Worm (Caenorhabditis elegans) whole organism, late embryonic: ENCODE results near the gene srt-13.

Source experiments
- F13H6.1 ChIP-seq: sonication (generic microtip); optimal IDR thresholded peaks from 2 replicates; lab custom pipeline; 2016; ENCODE audit warnings: missing genetic modification characterization, missing compliant biosample characterization
- K09A11.1 ChIP-seq: sonication (generic microtip); optimal IDR thresholded peaks from 2 replicates; lab custom pipeline; 2017; ENCODE audit warnings: antibody characterized with exemption, mild to moderate bottlenecking, missing genetic modification characterization, missing compliant biosample characterization; ENCODE audit not compliant: insufficient read depth
- T23F11.4 ChIP-seq: fragments of 200-800 bp; sonication (Bioruptor generic); optimal IDR thresholded peaks from 2 replicates; lab custom pipeline; 2018; ENCODE audit warnings: mild to moderate bottlenecking, missing genetic modification characterization, missing compliant biosample characterization
- ahr-1 ChIP-seq: sonication (generic microtip); optimal IDR thresholded peaks from 2 replicates; lab custom pipeline; 2016; ENCODE audit warnings: missing genetic modification characterization, missing compliant biosample characterization
- ama-1 ChIP-seq: fragments of 150-350 bp; optimal IDR thresholded peaks from 2 replicates; lab custom pipeline; 2014
- ceh-18 ChIP-seq: sonication (generic microtip); optimal IDR thresholded peaks from 2 replicates; lab custom pipeline; 2016; ENCODE audit warnings: missing genetic modification characterization, missing compliant biosample characterization
- ceh-19 ChIP-seq: fragments of 200-800 bp; sonication (Bioruptor generic); optimal IDR thresholded peaks from 2 replicates; lab custom pipeline; 2018; ENCODE audit warnings: mild to moderate bottlenecking, missing genetic modification characterization, missing compliant biosample characterization
- ceh-22 ChIP-seq: sonication (generic microtip); optimal IDR thresholded peaks from 2 replicates; lab custom pipeline; 2017; ENCODE audit warnings: missing biosample characterization, missing genetic modification characterization
- ceh-24 ChIP-seq: sonication (generic microtip); optimal IDR thresholded peaks from 2 replicates; lab custom pipeline; 2016; ENCODE audit warnings: mild to moderate bottlenecking, missing genetic modification characterization, missing compliant biosample characterization
- ceh-30 ChIP-seq: fragments of 150-350 bp; optimal IDR thresholded peaks from 2 replicates; lab custom pipeline; 2014; ENCODE audit warnings: missing biosample characterization, missing genetic modification characterization
- ceh-31 ChIP-seq: sonication (generic microtip); optimal IDR thresholded peaks from 2 replicates; lab custom pipeline; 2016; ENCODE audit warnings: missing genetic modification characterization, missing compliant biosample characterization
- ceh-34 ChIP-seq: sonication (generic microtip); optimal IDR thresholded peaks from 2 replicates; lab custom pipeline; 2016; ENCODE audit warnings: mild to moderate bottlenecking, missing genetic modification characterization, missing compliant biosample characterization
- ceh-45 ChIP-seq: fragments of 200-800 bp; sonication (Bioruptor generic); IDR thresholded peaks from 2 replicates; pipeline ENCODE4 v1.3.6; 2022; ENCODE audit warnings: missing genetic modification reagents, missing genetic modification characterization, missing compliant biosample characterization
- ceh-48 ChIP-seq: sonication (generic microtip); optimal IDR thresholded peaks from 2 replicates; lab custom pipeline; 2016; ENCODE audit warnings: missing genetic modification characterization, inconsistent platforms, missing compliant biosample characterization
- ceh-9 ChIP-seq: sonication (generic microtip); optimal IDR thresholded peaks from 2 replicates; lab custom pipeline; 2016; ENCODE audit warnings: mild to moderate bottlenecking, missing genetic modification characterization, inconsistent platforms, missing compliant biosample characterization
- dmd-4 ChIP-seq: sonication (generic microtip); optimal IDR thresholded peaks from 2 replicates; lab custom pipeline; 2016; ENCODE audit warnings: borderline replicate concordance, missing genetic modification characterization, missing compliant biosample characterization
- dve-1 ChIP-seq: sonication (generic microtip); optimal IDR thresholded peaks from 2 replicates; lab custom pipeline; 2017; ENCODE audit warnings: antibody characterized with exemption, mild to moderate bottlenecking, missing genetic modification characterization, missing compliant biosample characterization
- ets-4 ChIP-seq: sonication (generic microtip); optimal IDR thresholded peaks from 2 replicates; lab custom pipeline; 2016; ENCODE audit warnings: missing genetic modification characterization, missing compliant biosample characterization
- fkh-10 ChIP-seq: fragments of 150-350 bp; optimal IDR thresholded peaks from 2 replicates; lab custom pipeline; 2014; ENCODE audit warnings: missing biosample characterization, missing genetic modification reagents, missing genetic modification characterization
- fkh-6 ChIP-seq: sonication (generic microtip); optimal IDR thresholded peaks from 2 replicates; lab custom pipeline; 2016; ENCODE audit warnings: missing genetic modification characterization, missing compliant biosample characterization
- hlh-30 ChIP-seq: sonication (generic microtip); optimal IDR thresholded peaks from 2 replicates; lab custom pipeline; 2017; ENCODE audit warnings: antibody characterized with exemption, missing genetic modification characterization, missing compliant biosample characterization; ENCODE audit not compliant: insufficient read depth
- hlh-6 ChIP-seq: sonication (generic microtip); optimal IDR thresholded peaks from 2 replicates; lab custom pipeline; 2016; ENCODE audit warnings: missing genotype, missing genetic modification characterization, missing compliant biosample characterization
- hlh-8 ChIP-seq: sonication (generic microtip); optimal IDR thresholded peaks from 2 replicates; lab custom pipeline; 2016; ENCODE audit warnings: missing genotype, missing genetic modification characterization, missing compliant biosample characterization
- lin-11 ChIP-seq: fragments of 200-800 bp; sonication (Bioruptor generic); optimal IDR thresholded peaks from 2 replicates; lab custom pipeline; 2018; ENCODE audit warnings: mild to moderate bottlenecking, missing genetic modification characterization, missing compliant biosample characterization
- nfya-1 ChIP-seq: sonication (generic microtip); optimal IDR thresholded peaks from 2 replicates; lab custom pipeline; 2017; ENCODE audit warnings: missing genetic modification characterization, mild to moderate bottlenecking, missing compliant biosample characterization, antibody characterized with exemption, moderate library complexity
- nhr-11 ChIP-seq: fragments of 150-350 bp; optimal IDR thresholded peaks from 2 replicates; lab custom pipeline; 2014; ENCODE audit warnings: missing biosample characterization, missing genetic modification characterization
- npax-4 ChIP-seq: sonication (generic microtip); optimal IDR thresholded peaks from 2 replicates; lab custom pipeline; 2016; ENCODE audit warnings: missing genetic modification characterization, missing compliant biosample characterization
- pag-3 ChIP-seq: sonication (generic microtip); optimal IDR thresholded peaks from 2 replicates; lab custom pipeline; 2016; ENCODE audit warnings: missing compliant biosample characterization, missing genetic modification characterization, borderline replicate concordance
- pat-9 ChIP-seq: fragments of 200-800 bp; sonication (Bioruptor generic); optimal IDR thresholded peaks from 2 replicates; lab custom pipeline; 2018; ENCODE audit warnings: mild to moderate bottlenecking, missing genetic modification characterization, moderate library complexity, missing compliant biosample characterization
- pax-1 ChIP-seq: fragments of 150-350 bp; optimal IDR thresholded peaks from 2 replicates; lab custom pipeline; 2014; ENCODE audit warnings: missing biosample characterization, missing genetic modification characterization
- pha-2 ChIP-seq: sonication (generic microtip); optimal IDR thresholded peaks from 2 replicates; lab custom pipeline; 2017; ENCODE audit warnings: mild to moderate bottlenecking, missing genetic modification characterization, missing compliant biosample characterization
- pqm-1 ChIP-seq: sonication (generic microtip); optimal IDR thresholded peaks from 2 replicates; lab custom pipeline; 2016; ENCODE audit warnings: missing genetic modification characterization, missing compliant biosample characterization
- pros-1 ChIP-seq: fragments of 150-350 bp; optimal IDR thresholded peaks from 2 replicates; lab custom pipeline; 2014; ENCODE audit warnings: missing biosample characterization, missing genetic modification reagents, missing genetic modification characterization
- rnt-1 ChIP-seq: sonication (generic microtip); optimal IDR thresholded peaks from 2 replicates; lab custom pipeline; 2016; ENCODE audit warnings: missing genetic modification characterization, missing compliant biosample characterization
- sox-2 ChIP-seq: fragments of 200-800 bp; sonication (Bioruptor generic); IDR thresholded peaks from 2 replicates; pipeline ENCODE4 v1.3.6; 2022; ENCODE audit warnings: missing genetic modification reagents, missing genetic modification characterization, missing compliant biosample characterization
- syd-9 ChIP-seq: sonication (generic microtip); optimal IDR thresholded peaks from 2 replicates; lab custom pipeline; 2016; ENCODE audit warnings: mild to moderate bottlenecking, missing genetic modification characterization, moderate library complexity, missing compliant biosample characterization
- tbx-2 ChIP-seq: sonication (generic microtip); optimal IDR thresholded peaks from 2 replicates; lab custom pipeline; 2016; ENCODE audit warnings: missing genetic modification characterization, missing compliant biosample characterization
- unc-3 ChIP-seq, 2 experiments: fragments of 200-800 bp in 1 of 2; sonication (Bioruptor generic) in 1 of 2; sonication (generic microtip) in 1 of 2; conservative IDR thresholded peaks in 1 of 2; optimal IDR thresholded peaks in 1 of 2; 2 replicates each; pipeline versions ENCODE4 v1.3.6 to Lab custom; 2016 to 2022; ENCODE audit warnings: missing compliant biosample characterization in 2 of 2, missing genetic modification characterization in 2 of 2, missing genetic modification reagents in 1 of 2
- unc-55 ChIP-seq: sonication (generic microtip); optimal IDR thresholded peaks from 2 replicates; lab custom pipeline; 2017; ENCODE audit warnings: missing biosample characterization, missing genetic modification reagents, missing genetic modification characterization
- unc-86 ChIP-seq: sonication (generic microtip); optimal IDR thresholded peaks from 2 replicates; lab custom pipeline; 2016; ENCODE audit warnings: missing genetic modification characterization, missing compliant biosample characterization
- zip-5 ChIP-seq: sonication (generic microtip); optimal IDR thresholded peaks from 2 replicates; lab custom pipeline; 2016; ENCODE audit warnings: missing genetic modification characterization, missing compliant biosample characterization
- ztf-16 ChIP-seq: sonication (generic microtip); optimal IDR thresholded peaks from 2 replicates; lab custom pipeline; 2017; ENCODE audit warnings: missing genetic modification characterization, missing compliant biosample characterization

srt-13 gene

ce11 chrV:4242431-4242830 lies 7.5 kb downstream of the srt-13 start, which contains the start of gene srt-12:
TSS of gene srt-12 (minus strand) at chrV:4242531.
- TF ChIP-seq sox-2 (GFP tag; lab: Robert Waterston, UW) = no peak
- no peak for TF ChIP-seq hlh-6 (tag; lab: Kevin White, UChicago)
- no peak for TF ChIP-seq hlh-30
- TF ChIP-seq ahr-1 = no peak
- no peak for TF ChIP-seq K09A11.1
- TF ChIP-seq ceh-24 (tag; lab: Kevin White, UChicago) = no peak
- no peak for TF ChIP-seq zip-5 (tag; lab: Kevin White, UChicago)
- no peak for TF ChIP-seq ceh-19 (GFP tag; lab: Kevin White, UChicago)
- no peak for TF ChIP-seq unc-55
- TF ChIP-seq dmd-4 (tag; lab: Kevin White, UChicago) = no peak
- no peak for TF ChIP-seq ama-1 (lab: Kevin White, UChicago)
- TF ChIP-seq nhr-11 (tag; lab: Kevin White, UChicago) = no peak
- TF ChIP-seq, all 69 proteins: peak for 0

- no peak for TF ChIP-seq syd-9
- TF ChIP-seq tbx-2 (tag; lab: Kevin White, UChicago) = no peak
- no peak for TF ChIP-seq K09A11.1
- no peak for TF ChIP-seq ahr-1
- no peak for TF ChIP-seq nfya-1 (tag; lab: Kevin White, UChicago)
- no peak for TF ChIP-seq dmd-4 (tag; lab: Kevin White, UChicago)
- TF ChIP-seq pros-1 (tag; lab: Kevin White, UChicago) = no peak
- no peak for TF ChIP-seq lin-11 (tag; lab: Kevin White, UChicago)
- TF ChIP-seq T23F11.4 (GFP tag; lab: Kevin White, UChicago) = no peak
- TF ChIP-seq fkh-10 (GFP tag; lab: Kevin White, UChicago) = no peak
- no peak for TF ChIP-seq ceh-9 (tag; lab: Kevin White, UChicago)
- no peak for TF ChIP-seq unc-3 (GFP tag; conservative IDR thresholded peaks at IDR 0.05; lab: Robert Waterston, UW)
- no peak for TF ChIP-seq unc-3 (tag; optimal IDR thresholded peaks at IDR 0.05; lab: Kevin White, UChicago)
- TF ChIP-seq ceh-30 (tag; lab: Kevin White, UChicago) = no peak
- no peak for TF ChIP-seq rnt-1 (tag; lab: Kevin White, UChicago)
- no peak for TF ChIP-seq ceh-18
Observed at ce11 chrV:4241555-4241954, 8.4 kb downstream of the srt-13 start.

DNA sequence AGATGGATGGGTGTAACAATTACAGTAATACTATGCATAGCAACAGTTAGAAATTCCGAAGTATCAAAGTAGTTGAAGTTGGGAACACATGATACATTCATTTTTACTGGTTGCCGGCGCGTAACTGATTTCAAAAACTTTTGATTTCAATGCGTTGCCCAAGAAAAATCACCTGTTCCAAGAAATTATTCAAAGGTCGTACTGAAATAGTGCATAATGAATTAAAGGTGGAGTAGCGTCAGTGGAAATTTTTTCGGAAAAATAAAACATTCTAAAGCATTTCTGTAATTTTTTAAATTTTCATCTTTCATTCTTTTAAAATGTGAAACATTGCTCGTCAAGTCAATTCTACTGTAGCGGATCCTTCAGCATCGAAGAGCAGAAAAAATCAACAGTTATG lies 9.7 kb downstream of the srt-13 start, which contains the start of gene srh-204:
Gene srh-204 (minus strand): TSS at position 101 of the 400 bp plus-strand sequence.
- no peak for TF ChIP-seq ets-4 (tag; lab: Kevin White, UChicago)
- no peak for TF ChIP-seq pqm-1
- TF ChIP-seq hlh-30 = no peak
- no peak for TF ChIP-seq fkh-6
- no peak for TF ChIP-seq npax-4 (tag; lab: Kevin White, UChicago)
- no peak for TF ChIP-seq ceh-45
- TF ChIP-seq pat-9 (tag; lab: Kevin White, UChicago) = no peak
- no peak for TF ChIP-seq K09A11.1
- no peak for TF ChIP-seq dve-1 (tag; lab: Kevin White, UChicago)
- no peak for TF ChIP-seq F13H6.1 (tag; lab: Kevin White, UChicago)
- no peak for TF ChIP-seq ceh-24 (tag; lab: Kevin White, UChicago)
- TF ChIP-seq ceh-34 (tag; lab: Kevin White, UChicago) = no peak
- no peak for TF ChIP-seq pax-1 (tag; lab: Kevin White, UChicago)
- no peak for TF ChIP-seq hlh-8 (tag; lab: Kevin White, UChicago)
- no peak for TF ChIP-seq ceh-22 (tag; lab: Kevin White, UChicago)

DNA sequence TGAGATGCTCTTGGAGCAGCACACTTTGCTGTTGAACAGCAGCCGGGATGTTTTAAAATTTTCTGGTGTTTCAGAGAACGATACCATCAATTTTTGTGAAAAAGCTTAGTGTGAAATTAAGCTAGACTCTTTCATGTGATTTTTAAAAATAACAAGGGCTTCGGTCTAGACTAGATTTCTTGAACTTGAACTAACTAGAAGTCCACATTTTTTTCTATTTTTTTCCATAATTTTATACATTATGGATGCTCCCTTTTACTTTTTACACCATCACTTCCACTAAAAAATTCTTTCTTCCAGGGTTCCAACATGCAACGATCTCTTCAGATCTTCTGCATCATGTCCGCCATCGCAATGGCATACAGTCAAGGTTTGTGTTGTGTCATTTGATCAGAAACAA lies 13.8 kb downstream of the srt-13 start, which contains the start of gene nlp-13:
Gene nlp-13 (plus strand): TSS at position 301 of the 400 bp plus-strand sequence.
- no peak for TF ChIP-seq ceh-30 (tag; lab: Kevin White, UChicago)
- TF ChIP-seq ztf-16 = no peak
- TF ChIP-seq pax-1 (tag; lab: Kevin White, UChicago) = no peak
- no peak for TF ChIP-seq pqm-1
- no peak for TF ChIP-seq nfya-1 (tag; lab: Kevin White, UChicago)
- no peak for TF ChIP-seq unc-3 (GFP tag; conservative IDR thresholded peaks at IDR 0.05; lab: Robert Waterston, UW)
- no peak for TF ChIP-seq unc-3 (tag; optimal IDR thresholded peaks at IDR 0.05; lab: Kevin White, UChicago)
- TF ChIP-seq lin-11 (tag; lab: Kevin White, UChicago) = no peak
- TF ChIP-seq hlh-30 = no peak
- no peak for TF ChIP-seq unc-86 (tag; lab: Kevin White, UChicago)
- no peak for TF ChIP-seq ceh-48 (tag; lab: Kevin White, UChicago)
- TF ChIP-seq hlh-8 (tag; lab: Kevin White, UChicago) = no peak
- TF ChIP-seq ceh-19 (GFP tag; lab: Kevin White, UChicago) = no peak
- TF ChIP-seq T23F11.4 (GFP tag; lab: Kevin White, UChicago) = no peak
- no peak for TF ChIP-seq syd-9
- TF ChIP-seq ceh-31 (tag; lab: Kevin White, UChicago) = no peak
- TF ChIP-seq ceh-9 (tag; lab: Kevin White, UChicago) = no peak
- no peak for TF ChIP-seq ets-4 (tag; lab: Kevin White, UChicago)
- no peak for TF ChIP-seq pha-2
- TF ChIP-seq pag-3 (tag; lab: Kevin White, UChicago) = no peak
- TF ChIP-seq, all 69 proteins: peak for 0
